Worm (Caenorhabditis elegans) whole organism, early embryonic: ENCODE results near the gene M05D6.5.
A peak's percentile ranks its signal among the peaks of the same experiment; 100 is the strongest.

Experiments used
- B0310.2 ChIP-seq: sonication (generic microtip); optimal IDR thresholded peaks from 2 replicates; lab custom pipeline; 2016; ENCODE audit warnings: mild to moderate bottlenecking, missing genetic modification characterization, missing compliant biosample characterization
- F13C5.2 ChIP-seq: sonication (generic microtip); optimal IDR thresholded peaks from 2 replicates; lab custom pipeline; 2017; ENCODE audit warnings: mild to moderate bottlenecking, missing genetic modification characterization, inconsistent platforms, missing compliant biosample characterization
- aly-1 ChIP-seq: sonication (generic microtip); optimal IDR thresholded peaks from 2 replicates; lab custom pipeline; 2016; ENCODE audit warnings: missing genetic modification characterization, missing compliant biosample characterization
- ama-1 ChIP-seq: fragments of 150-350 bp; optimal IDR thresholded peaks from 2 replicates; lab custom pipeline; 2014
- ceh-13 ChIP-seq: fragments of 200-800 bp; sonication (Bioruptor generic); optimal IDR thresholded peaks from 2 replicates; lab custom pipeline; 2018; ENCODE audit warnings: mild to moderate bottlenecking, missing genetic modification characterization, missing compliant biosample characterization
- ceh-36 ChIP-seq: sonication (generic microtip); optimal IDR thresholded peaks from 2 replicates; lab custom pipeline; 2016; ENCODE audit warnings: missing genetic modification characterization, inconsistent platforms, missing compliant biosample characterization
- ets-7 ChIP-seq: sonication (generic microtip); optimal IDR thresholded peaks from 2 replicates; lab custom pipeline; 2016; ENCODE audit warnings: missing genotype, missing genetic modification characterization, missing compliant biosample characterization
- flt-1 ChIP-seq: fragments of 200-800 bp; sonication (Bioruptor generic); IDR thresholded peaks from 2 replicates; pipeline ENCODE4 v1.3.6; 2022; ENCODE audit warnings: missing genetic modification characterization, missing compliant biosample characterization
- hmbx-1 ChIP-seq: sonication (generic microtip); optimal IDR thresholded peaks from 2 replicates; lab custom pipeline; 2016; ENCODE audit warnings: mild to moderate bottlenecking, missing genetic modification characterization, missing compliant biosample characterization
- hmg-4 ChIP-seq: fragments of 200-800 bp; sonication (Bioruptor generic); optimal IDR thresholded peaks from 2 replicates; lab custom pipeline; 2018; ENCODE audit warnings: mild to moderate bottlenecking, missing genetic modification characterization, missing compliant biosample characterization
- hnd-1 ChIP-seq: sonication (generic microtip); optimal IDR thresholded peaks from 2 replicates; lab custom pipeline; 2016; ENCODE audit warnings: missing genetic modification characterization, missing compliant biosample characterization
- pes-1 ChIP-seq: fragments of 200-800 bp; sonication (Bioruptor generic); IDR thresholded peaks from 2 replicates; pipeline ENCODE4 v1.3.6; 2022; ENCODE audit warnings: missing genetic modification reagents, missing genetic modification characterization, missing compliant biosample characterization
- scrt-1 ChIP-seq: fragments of 200-800 bp; sonication (Bioruptor generic); IDR thresholded peaks from 2 replicates; pipeline ENCODE4 v1.3.6; 2022; ENCODE audit warnings: missing genetic modification characterization, missing compliant biosample characterization
- sea-1 ChIP-seq: fragments of 200-800 bp; sonication (Bioruptor generic); conservative IDR thresholded peaks from 2 replicates; pipeline ENCODE4 v1.3.6; 2022; ENCODE audit warnings: missing genetic modification characterization, missing compliant biosample characterization
- tbx-11 ChIP-seq: fragments of 200-800 bp; sonication (Bioruptor generic); IDR thresholded peaks from 2 replicates; pipeline ENCODE4 v1.3.6; 2022; ENCODE audit warnings: missing genetic modification characterization, missing compliant biosample characterization
- tbx-37 ChIP-seq: fragments of 200-800 bp; sonication (Bioruptor generic); conservative IDR thresholded peaks from 2 replicates; pipeline ENCODE4 v1.3.6; 2022; ENCODE audit warnings: missing genetic modification reagents, missing genetic modification characterization, missing compliant biosample characterization
- tra-4 ChIP-seq: sonication (generic microtip); optimal IDR thresholded peaks from 2 replicates; lab custom pipeline; 2017; ENCODE audit warnings: missing genetic modification characterization, missing compliant biosample characterization

The M05D6.5 gene

ce11 chrII:8451425-8451824 lies 30.6 kb downstream of the M05D6.5 start:
- TF ChIP-seq tbx-37 (GFP tag; lab: Robert Waterston, UW) (no peak), aly-1 (no peak), B0310.2 (tag; lab: Kevin White, UChicago) (no peak), tbx-11 (no peak), F13C5.2 (tag; lab: Kevin White, UChicago) (no peak)

DNA sequence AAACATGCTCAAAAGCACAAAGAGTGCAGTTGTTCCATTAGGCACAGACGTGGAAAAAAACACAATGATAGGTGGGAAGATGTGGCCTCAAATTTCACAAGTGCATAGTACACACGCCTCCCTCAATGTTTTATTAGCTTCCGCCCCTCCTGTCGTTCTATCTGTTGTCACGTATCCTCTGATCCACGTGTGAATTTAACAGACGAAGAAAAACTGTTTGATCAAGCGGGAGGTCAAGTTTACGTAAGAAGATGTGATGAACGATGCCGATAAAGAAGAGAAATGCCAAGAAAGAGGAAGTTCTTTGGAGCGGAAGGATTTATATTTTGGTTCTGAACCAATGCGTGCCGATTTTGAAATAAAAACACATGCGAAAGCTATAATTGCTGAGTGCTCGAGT lies 31.3 kb downstream of the M05D6.5 start:
- TF ChIP-seq aly-1: no peak
- TF ChIP-seq ceh-13 (GFP tag; lab: Kevin White, UChicago): no peak
- no peak for TF ChIP-seq tbx-11
- TF ChIP-seq ceh-36 (tag; lab: Kevin White, UChicago): no peak
- TF ChIP-seq scrt-1 (GFP tag; lab: Robert Waterston, UW): no peak

DNA sequence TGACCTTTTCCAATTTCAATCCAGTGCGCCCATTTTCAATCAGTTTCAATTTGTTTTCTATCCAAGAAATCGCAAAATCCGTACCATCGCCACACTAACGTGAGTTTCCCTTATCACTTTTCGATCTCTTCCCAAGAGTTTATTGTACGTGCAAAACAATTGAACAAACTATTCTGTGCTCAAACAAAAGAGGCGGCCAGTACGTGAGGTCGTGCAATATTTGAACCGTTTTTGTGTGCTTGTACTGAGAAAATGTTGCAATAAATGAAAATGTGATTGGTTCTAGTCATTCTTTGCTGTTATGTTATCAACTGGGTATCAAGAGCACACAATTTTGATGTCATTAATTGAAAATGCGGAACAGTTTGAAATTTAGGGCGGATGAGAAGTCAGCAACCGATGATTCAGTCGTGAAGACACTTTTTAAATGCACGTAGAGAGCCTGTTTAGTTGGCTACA lies 32.3 kb downstream of the M05D6.5 start, which contains the start of gene F22B5.4:
F22B5.4 (plus strand) TSS at position 51 of the 459 bp plus-strand sequence.
- TF ChIP-seq hmg-4 (GFP tag; lab: Kevin White, UChicago) (no peak), flt-1 (GFP tag; lab: Robert Waterston, UW) (no peak), B0310.2 (tag; lab: Kevin White, UChicago) (no peak), ama-1 (lab: Kevin White, UChicago) (no peak), hnd-1 (tag; lab: Kevin White, UChicago) (no peak)

ce11 chrII:8446731-8447130 lies 35.3 kb downstream of the M05D6.5 start, which contains the start of gene cut-3:
Gene cut-3, minus strand, starts transcription at chrII:8446831.
- TF ChIP-seq F13C5.2 (tag; lab: Kevin White, UChicago) (no peak), ceh-36 (tag; lab: Kevin White, UChicago) (no peak), hmbx-1 (tag; lab: Kevin White, UChicago) (no peak), ets-7 (tag; lab: Kevin White, UChicago) (no peak), tbx-11 (no peak), B0310.2 (tag; lab: Kevin White, UChicago) (no peak), ama-1 (lab: Kevin White, UChicago) (no peak), scrt-1 (GFP tag; lab: Robert Waterston, UW) (no peak), aly-1 (no peak), tbx-37 (GFP tag; lab: Robert Waterston, UW) (no peak), flt-1 (GFP tag; lab: Robert Waterston, UW) (no peak), sea-1 (GFP tag; lab: Robert Waterston, UW) (no peak), hmg-4 (GFP tag; lab: Kevin White, UChicago) (no peak), hnd-1 (tag; lab: Kevin White, UChicago) (no peak), tra-4 (tag; lab: Kevin White, UChicago) (no peak), ceh-13 (GFP tag; lab: Kevin White, UChicago) (no peak)

DNA sequence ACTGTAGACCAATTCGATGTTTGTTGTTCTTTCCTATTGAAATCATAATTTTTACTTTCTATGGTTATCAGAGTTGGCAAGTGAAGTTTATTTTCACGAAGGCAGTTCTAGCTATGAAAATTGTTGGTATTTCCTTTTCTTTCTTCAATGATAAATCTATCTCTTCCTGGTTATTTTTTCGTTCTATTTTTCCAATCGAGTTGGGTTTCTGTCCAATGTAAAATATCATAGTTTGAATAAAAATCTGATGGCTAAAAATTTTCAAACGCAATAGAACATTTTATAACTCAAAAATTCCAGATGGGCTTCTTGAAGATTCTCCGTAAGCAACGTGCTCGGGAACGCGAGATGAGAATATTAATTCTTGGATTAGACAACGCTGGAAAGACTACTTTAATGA lies 38.0 kb downstream of the M05D6.5 start, which contains the start of gene evl-20:
evl-20 (plus strand) TSS at position 301 of the 400 bp plus-strand sequence.
- no peak for TF ChIP-seq ama-1 (lab: Kevin White, UChicago)
- TF ChIP-seq hnd-1 (tag; lab: Kevin White, UChicago): no peak
- no peak for TF ChIP-seq tra-4 (tag; lab: Kevin White, UChicago)
- no peak for TF ChIP-seq ceh-13 (GFP tag; lab: Kevin White, UChicago)
- no peak for TF ChIP-seq ets-7 (tag; lab: Kevin White, UChicago)
- no peak for TF ChIP-seq flt-1 (GFP tag; lab: Robert Waterston, UW)
- no peak for TF ChIP-seq aly-1
- TF ChIP-seq sea-1 (GFP tag; lab: Robert Waterston, UW): no peak
- no peak for TF ChIP-seq scrt-1 (GFP tag; lab: Robert Waterston, UW)
- TF ChIP-seq tbx-11: no peak

- TF ChIP-seq aly-1 (no peak), hmg-4 (GFP tag; lab: Kevin White, UChicago) (no peak), tbx-11 (no peak), tbx-37 (GFP tag; lab: Robert Waterston, UW) (no peak), ceh-36 (tag; lab: Kevin White, UChicago) (no peak), scrt-1 (GFP tag; lab: Robert Waterston, UW) (no peak), sea-1 (GFP tag; lab: Robert Waterston, UW) (no peak), flt-1 (GFP tag; lab: Robert Waterston, UW) (no peak), ceh-13 (GFP tag; lab: Kevin White, UChicago) (no peak), F13C5.2 (tag; lab: Kevin White, UChicago) (no peak), B0310.2 (tag; lab: Kevin White, UChicago) (no peak), ets-7 (tag; lab: Kevin White, UChicago) (no peak), tra-4 (tag; lab: Kevin White, UChicago) (no peak), ama-1 (lab: Kevin White, UChicago) (no peak), pes-1 (GFP tag; lab: Robert Waterston, UW) (no peak)
Measured at ce11 chrII:8442717-8443223, 39.2 kb downstream of the M05D6.5 start, which contains the start of gene eif-3.G. Gene eif-3.G, plus strand, starts transcription at chrII:8442767.

- peak; percentile 39 for TF ChIP-seq hmg-4 (GFP tag; lab: Kevin White, UChicago)
- peak; percentile 59 for TF ChIP-seq F13C5.2 (tag; lab: Kevin White, UChicago)
- no peak for TF ChIP-seq hmbx-1 (tag; lab: Kevin White, UChicago)
- peak; percentile 19; the same call in 1 of the 2 replicates for TF ChIP-seq tbx-11
- no peak for TF ChIP-seq ceh-13 (GFP tag; lab: Kevin White, UChicago)
- TF ChIP-seq sea-1 (GFP tag; lab: Robert Waterston, UW): no peak
Measured at ce11 chrII:8442176-8442575, 39.8 kb downstream of the M05D6.5 start.

ce11 chrII:8441519-8441918 lies 40.5 kb downstream of the M05D6.5 start:
- TF ChIP-seq ceh-13 (GFP tag; lab: Kevin White, UChicago) (no peak), hmbx-1 (tag; lab: Kevin White, UChicago) (no peak), aly-1 (no peak), tra-4 (tag; lab: Kevin White, UChicago) (no peak), flt-1 (GFP tag; lab: Robert Waterston, UW) (no peak), scrt-1 (GFP tag; lab: Robert Waterston, UW) (no peak), pes-1 (GFP tag; lab: Robert Waterston, UW) (no peak), ama-1 (lab: Kevin White, UChicago) (no peak), B0310.2 (tag; lab: Kevin White, UChicago) (no peak), hmg-4 (GFP tag; lab: Kevin White, UChicago) (no peak)
